Fruit fly (Drosophila melanogaster): ENCODE data around the gene Sema1a.
A peak's percentile ranks its signal among the peaks of the same experiment; 100 is the strongest.

Sema1a gene

DNA sequence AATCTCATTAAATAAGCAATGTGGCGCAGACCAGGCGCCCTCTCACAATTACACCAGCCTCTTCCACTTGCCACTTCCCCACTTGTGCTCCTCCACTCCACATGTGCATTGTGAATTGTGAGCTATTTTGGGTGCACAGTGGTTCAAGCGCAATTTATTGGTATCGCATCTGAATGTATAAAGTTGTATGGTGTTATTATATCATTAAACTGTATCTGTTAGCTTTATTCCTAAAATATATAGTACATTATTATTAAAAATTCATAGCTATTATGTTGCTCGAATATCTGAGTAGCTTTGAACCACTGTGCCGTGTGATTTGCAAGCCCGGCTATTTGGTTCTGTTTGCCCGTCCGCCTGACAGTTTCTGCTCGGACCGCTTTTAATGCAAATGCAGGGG lies 33.0 kb downstream of the Sema1a start (continued):
- TF ChIP-seq MESR4 (GFP tag; optimal IDR thresholded peaks at IDR 0.05) (peak; percentile 8), CG4854 (GFP tag; optimal IDR thresholded peaks at IDR 0.05) (peak; percentile 28), Dll (GFP tag; IDR thresholded peaks at IDR 0.05; ENCODE audit: partially characterized antibody) (0 out of 4 replicates have a peak, but pooled peaks have one; percentile 13), Sry-β (GFP tag; optimal IDR thresholded peaks at IDR 0.05) (peak; percentile 27), CG17568 (GFP tag; optimal IDR thresholded peaks at IDR 0.05) (peak; percentile 80), CG16813 (GFP tag; IDR thresholded peaks at IDR 0.05; ENCODE audit: partially characterized antibody) (0 out of 3 replicates have a peak, but pooled peaks have one; percentile 24), CG10431 (GFP tag; optimal IDR thresholded peaks at IDR 0.05) (peak; percentile 60), CG18262 (tag; optimal IDR thresholded peaks at IDR 0.05) (peak; percentile 93), CG1647 (GFP tag; optimal IDR thresholded peaks at IDR 0.05) (peak; percentile 54), disco-r (GFP tag; optimal IDR thresholded peaks at IDR 0.05) (no peak), BEAF-32 (GFP tag; optimal IDR thresholded peaks at IDR 0.05) (no peak), Sox102F (GFP tag; optimal IDR thresholded peaks at IDR 0.05) (peak; percentile 93), TFAM (GFP tag; optimal IDR thresholded peaks at IDR 0.05) (peak; percentile 65), klu (GFP tag; IDR thresholded peaks at IDR 0.05) (peak; percentile 48; the same call in 1 of the 2 replicates), mam (GFP tag; optimal IDR thresholded peaks at IDR 0.05) (no peak), CG9437 (GFP tag; optimal IDR thresholded peaks at IDR 0.05) (peak; percentile 76), Trl (optimal IDR thresholded peaks at IDR 0.05) (no peak), Trl (GFP tag; optimal IDR thresholded peaks at IDR 0.05) (no peak), Dad (GFP tag; optimal IDR thresholded peaks at IDR 0.05) (peak; percentile 31), CG8359 (GFP tag; optimal IDR thresholded peaks at IDR 0.05; ENCODE audit: borderline replicate concordance) (peak; percentile 80), Mrtf (GFP tag; IDR thresholded peaks at IDR 0.05) (peak; percentile 74; the same call in 2 of the 3 replicates), Kr (GFP tag; optimal IDR thresholded peaks at IDR 0.05) (no peak), wdn (GFP tag; IDR thresholded peaks at IDR 0.05) (no peak), CG9932 (GFP tag; IDR thresholded peaks at IDR 0.05) (no peak), Dfd (GFP tag; optimal IDR thresholded peaks at IDR 0.05) (no peak), CG15269 (tag; optimal IDR thresholded peaks at IDR 0.05) (peak; percentile 81), CG10147 (GFP tag; optimal IDR thresholded peaks at IDR 0.05) (peak; percentile 34), Ptx1 (GFP tag; IDR thresholded peaks at IDR 0.05) (peak; percentile 88), odd (GFP tag; optimal IDR thresholded peaks at IDR 0.05) (peak; percentile 79), CG1529 (GFP tag; optimal IDR thresholded peaks at IDR 0.05) (peak; percentile 87), NC2α (GFP tag; optimal IDR thresholded peaks at IDR 0.05) (no peak), CG12659 (GFP tag; optimal IDR thresholded peaks at IDR 0.05) (peak; percentile 63), CG11695 (GFP tag; IDR thresholded peaks at IDR 0.05) (peak; percentile 82), knrl (GFP tag; IDR thresholded peaks at IDR 0.05; ENCODE audit: partially characterized antibody) (peak; percentile 45; the same call in 1 of the 3 replicates), gcm (GFP tag; optimal IDR thresholded peaks at IDR 0.05) (peak; percentile 88), tgo (GFP tag; IDR thresholded peaks at IDR 0.05) (peak; percentile 88), Ets97D (GFP tag; optimal IDR thresholded peaks at IDR 0.05) (peak; percentile 26), wek (GFP tag; optimal IDR thresholded peaks at IDR 0.05) (peak; percentile 64), CG11456 (GFP tag; IDR thresholded peaks at IDR 0.05) (peak; percentile 76; the same call in 1 of the 3 replicates), jing (GFP tag; optimal IDR thresholded peaks at IDR 0.05) (peak; percentile 71), ATbp (GFP tag; optimal IDR thresholded peaks at IDR 0.05) (peak; percentile 90), MBD-R2 (GFP tag; IDR thresholded peaks at IDR 0.05) (no peak), CG7987 (GFP tag; optimal IDR thresholded peaks at IDR 0.05) (peak; percentile 32), CG32767 (GFP tag; IDR thresholded peaks at IDR 0.05) (peak; percentile 82), h (optimal IDR thresholded peaks at IDR 0.05) (no peak), CG32772 (GFP tag; IDR thresholded peaks at IDR 0.05) (peak; percentile 90), CG4820 (GFP tag; optimal IDR thresholded peaks at IDR 0.05) (peak; percentile 84), CG33557 (GFP tag; optimal IDR thresholded peaks at IDR 0.05) (peak; percentile 78), CG9817 (tag; optimal IDR thresholded peaks at IDR 0.05) (peak; percentile 55), dmrt11E (tag; optimal IDR thresholded peaks at IDR 0.05) (peak; percentile 93), CG14667 (GFP tag; IDR thresholded peaks at IDR 0.05) (peak; percentile 85)

Measured in whole organism, embryonic.